Fruit fly (Drosophila melanogaster): ENCODE results near the gene sgl.

DNA sequence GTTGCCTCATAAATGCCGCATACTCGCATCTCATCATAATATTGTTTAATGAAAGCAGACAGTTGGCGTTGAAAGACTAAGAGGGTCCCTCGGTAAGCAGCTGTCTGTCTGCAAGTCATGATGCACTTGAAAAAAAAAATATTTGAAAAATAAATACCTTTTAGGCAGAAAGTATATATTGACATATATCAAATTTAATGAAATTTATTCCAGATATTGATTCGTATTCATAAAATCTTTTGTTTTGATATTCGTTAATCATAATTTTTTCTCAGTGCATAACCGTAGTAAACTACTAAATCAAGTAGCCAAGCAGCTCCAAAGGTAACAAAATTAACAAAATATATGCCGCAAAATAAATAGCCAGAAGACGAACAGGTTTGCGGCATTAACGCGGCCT, 37.3 kb upstream of the sgl start:
- TF ChIP-seq CG6854 (GFP tag; optimal IDR thresholded peaks at IDR 0.05) (no peak), fkh (GFP tag; optimal IDR thresholded peaks at IDR 0.05) (no peak), CG10631 (GFP tag; optimal IDR thresholded peaks at IDR 0.05) (peak; percentile 50), achi (GFP tag; optimal IDR thresholded peaks at IDR 0.05) (no peak), Smox (GFP tag; optimal IDR thresholded peaks at IDR 0.05) (no peak)

Measured in whole organism, prepupa.